Worm (Caenorhabditis elegans) whole organism, late embryonic: ENCODE results near the gene C29F7.1.

ENCODE experiments used
- C38D4.7 ChIP-seq: fragments of 200-800 bp; sonication (Bioruptor generic); optimal IDR thresholded peaks from 2 replicates; lab custom pipeline; 2018; ENCODE audit warnings: mild to moderate bottlenecking, missing genetic modification characterization, moderate library complexity, missing compliant biosample characterization
- K02D7.2 ChIP-seq: sonication (generic microtip); optimal IDR thresholded peaks from 2 replicates; lab custom pipeline; 2017; ENCODE audit warnings: mild to moderate bottlenecking, missing genetic modification characterization, missing compliant biosample characterization
- ama-1 ChIP-seq: fragments of 150-350 bp; optimal IDR thresholded peaks from 2 replicates; lab custom pipeline; 2014
- ceh-19 ChIP-seq: fragments of 200-800 bp; sonication (Bioruptor generic); optimal IDR thresholded peaks from 2 replicates; lab custom pipeline; 2018; ENCODE audit warnings: mild to moderate bottlenecking, missing genetic modification characterization, missing compliant biosample characterization
- ceh-22 ChIP-seq: sonication (generic microtip); optimal IDR thresholded peaks from 2 replicates; lab custom pipeline; 2017; ENCODE audit warnings: missing biosample characterization, missing genetic modification characterization
- ceh-24 ChIP-seq: sonication (generic microtip); optimal IDR thresholded peaks from 2 replicates; lab custom pipeline; 2016; ENCODE audit warnings: mild to moderate bottlenecking, missing genetic modification characterization, missing compliant biosample characterization
- ceh-31 ChIP-seq: sonication (generic microtip); optimal IDR thresholded peaks from 2 replicates; lab custom pipeline; 2016; ENCODE audit warnings: missing genetic modification characterization, missing compliant biosample characterization
- ceh-45 ChIP-seq: fragments of 200-800 bp; sonication (Bioruptor generic); IDR thresholded peaks from 2 replicates; pipeline ENCODE4 v1.3.6; 2022; ENCODE audit warnings: missing genetic modification reagents, missing genetic modification characterization, missing compliant biosample characterization
- ceh-48 ChIP-seq: sonication (generic microtip); optimal IDR thresholded peaks from 2 replicates; lab custom pipeline; 2016; ENCODE audit warnings: missing genetic modification characterization, inconsistent platforms, missing compliant biosample characterization
- ceh-6 ChIP-seq: fragments of 200-800 bp; sonication (Bioruptor generic); optimal IDR thresholded peaks from 2 replicates; lab custom pipeline; 2018; ENCODE audit warnings: mild to moderate bottlenecking, missing genetic modification characterization, missing compliant biosample characterization
- ceh-9 ChIP-seq: sonication (generic microtip); optimal IDR thresholded peaks from 2 replicates; lab custom pipeline; 2016; ENCODE audit warnings: mild to moderate bottlenecking, missing genetic modification characterization, inconsistent platforms, missing compliant biosample characterization
- che-1 ChIP-seq: sonication (generic microtip); optimal IDR thresholded peaks from 2 replicates; lab custom pipeline; 2016; ENCODE audit warnings: mild to moderate bottlenecking, missing genetic modification characterization, missing compliant biosample characterization
- dmd-4 ChIP-seq: sonication (generic microtip); optimal IDR thresholded peaks from 2 replicates; lab custom pipeline; 2016; ENCODE audit warnings: borderline replicate concordance, missing genetic modification characterization, missing compliant biosample characterization
- dve-1 ChIP-seq: sonication (generic microtip); optimal IDR thresholded peaks from 2 replicates; lab custom pipeline; 2017; ENCODE audit warnings: antibody characterized with exemption, mild to moderate bottlenecking, missing genetic modification characterization, missing compliant biosample characterization
- elt-2 ChIP-seq: sonication (generic microtip); optimal IDR thresholded peaks from 2 replicates; lab custom pipeline; 2016; ENCODE audit warnings: missing genetic modification reagents, missing genetic modification characterization, missing compliant biosample characterization
- elt-4 ChIP-seq: sonication (generic microtip); optimal IDR thresholded peaks from 2 replicates; lab custom pipeline; 2016; ENCODE audit warnings: missing genetic modification characterization, missing compliant biosample characterization
- ets-4 ChIP-seq: sonication (generic microtip); optimal IDR thresholded peaks from 2 replicates; lab custom pipeline; 2016; ENCODE audit warnings: missing genetic modification characterization, missing compliant biosample characterization
- fax-1 ChIP-seq: sonication (generic microtip); optimal IDR thresholded peaks from 2 replicates; lab custom pipeline; 2016; ENCODE audit warnings: missing genotype, missing genetic modification characterization, missing compliant biosample characterization
- hlh-15 ChIP-seq: sonication (generic microtip); optimal IDR thresholded peaks from 2 replicates; lab custom pipeline; 2016; ENCODE audit warnings: missing genetic modification characterization, missing compliant biosample characterization
- hlh-30 ChIP-seq: sonication (generic microtip); optimal IDR thresholded peaks from 2 replicates; lab custom pipeline; 2017; ENCODE audit warnings: antibody characterized with exemption, missing genetic modification characterization, missing compliant biosample characterization; ENCODE audit not compliant: insufficient read depth
- hlh-6 ChIP-seq: sonication (generic microtip); optimal IDR thresholded peaks from 2 replicates; lab custom pipeline; 2016; ENCODE audit warnings: missing genotype, missing genetic modification characterization, missing compliant biosample characterization
- lin-11 ChIP-seq: fragments of 200-800 bp; sonication (Bioruptor generic); optimal IDR thresholded peaks from 2 replicates; lab custom pipeline; 2018; ENCODE audit warnings: mild to moderate bottlenecking, missing genetic modification characterization, missing compliant biosample characterization
- mec-3 ChIP-seq: sonication (generic microtip); optimal IDR thresholded peaks from 2 replicates; lab custom pipeline; 2016; ENCODE audit warnings: borderline replicate concordance, missing genetic modification characterization, missing compliant biosample characterization
- nfya-1 ChIP-seq: sonication (generic microtip); optimal IDR thresholded peaks from 2 replicates; lab custom pipeline; 2017; ENCODE audit warnings: missing genetic modification characterization, mild to moderate bottlenecking, missing compliant biosample characterization, antibody characterized with exemption, moderate library complexity
- nhr-232 ChIP-seq: sonication (generic microtip); optimal IDR thresholded peaks from 2 replicates; lab custom pipeline; 2016; ENCODE audit warnings: missing genetic modification characterization, missing compliant biosample characterization
- odd-2 ChIP-seq: sonication (generic microtip); optimal IDR thresholded peaks from 2 replicates; lab custom pipeline; 2017; ENCODE audit warnings: antibody characterized with exemption, mild to moderate bottlenecking, missing genetic modification characterization, missing compliant biosample characterization
- pag-3 ChIP-seq: sonication (generic microtip); optimal IDR thresholded peaks from 2 replicates; lab custom pipeline; 2016; ENCODE audit warnings: missing compliant biosample characterization, missing genetic modification characterization, borderline replicate concordance
- pat-9 ChIP-seq: fragments of 200-800 bp; sonication (Bioruptor generic); optimal IDR thresholded peaks from 2 replicates; lab custom pipeline; 2018; ENCODE audit warnings: mild to moderate bottlenecking, missing genetic modification characterization, moderate library complexity, missing compliant biosample characterization
- ref-2 ChIP-seq: sonication (generic microtip); optimal IDR thresholded peaks from 2 replicates; lab custom pipeline; 2016; ENCODE audit warnings: missing genetic modification characterization, missing compliant biosample characterization
- rnt-1 ChIP-seq: sonication (generic microtip); optimal IDR thresholded peaks from 2 replicates; lab custom pipeline; 2016; ENCODE audit warnings: missing genetic modification characterization, missing compliant biosample characterization
- sdc-2 ChIP-seq: sonication (generic microtip); optimal IDR thresholded peaks from 2 replicates; lab custom pipeline; 2016; ENCODE audit warnings: missing genotype, missing genetic modification characterization, missing compliant biosample characterization
- sox-2 ChIP-seq: fragments of 200-800 bp; sonication (Bioruptor generic); IDR thresholded peaks from 2 replicates; pipeline ENCODE4 v1.3.6; 2022; ENCODE audit warnings: missing genetic modification reagents, missing genetic modification characterization, missing compliant biosample characterization
- sox-4 ChIP-seq: sonication (generic microtip); optimal IDR thresholded peaks from 2 replicates; lab custom pipeline; 2017; ENCODE audit warnings: mild to moderate bottlenecking, missing genetic modification characterization, inconsistent platforms, missing compliant biosample characterization
- tbx-2 ChIP-seq: sonication (generic microtip); optimal IDR thresholded peaks from 2 replicates; lab custom pipeline; 2016; ENCODE audit warnings: missing genetic modification characterization, missing compliant biosample characterization
- tbx-7 ChIP-seq: sonication (generic microtip); optimal IDR thresholded peaks from 2 replicates; lab custom pipeline; 2016; ENCODE audit warnings: missing genotype, missing genetic modification characterization, missing compliant biosample characterization
- zip-5 ChIP-seq: sonication (generic microtip); optimal IDR thresholded peaks from 2 replicates; lab custom pipeline; 2016; ENCODE audit warnings: missing genetic modification characterization, missing compliant biosample characterization
- ztf-16 ChIP-seq: sonication (generic microtip); optimal IDR thresholded peaks from 2 replicates; lab custom pipeline; 2017; ENCODE audit warnings: missing genetic modification characterization, missing compliant biosample characterization

C29F7.1 gene

DNA sequence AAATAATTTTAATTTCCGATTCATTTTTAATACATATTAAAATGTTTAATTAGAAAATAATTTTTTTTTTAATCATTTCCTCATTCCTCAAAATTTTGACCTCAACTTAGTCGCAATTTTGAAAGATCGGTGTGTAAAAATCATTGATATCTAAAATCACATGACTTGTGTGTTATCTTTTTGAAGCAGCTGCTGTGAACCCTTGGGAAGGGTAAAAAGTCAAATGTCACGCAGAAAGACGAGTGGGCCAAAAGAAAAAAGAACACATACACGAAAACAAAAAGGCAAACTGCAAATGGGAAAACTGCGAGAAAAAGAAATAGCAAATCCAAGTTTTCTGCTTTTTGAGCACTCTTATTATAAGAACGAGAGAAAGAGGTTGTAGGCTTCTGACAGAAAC, 26.5 kb upstream of the C29F7.1 start:
- no peak for TF ChIP-seq ceh-22
- TF ChIP-seq tbx-2 (tag; lab: Kevin White, UChicago): no peak
- no peak for TF ChIP-seq ceh-45
- TF ChIP-seq ztf-16: no peak
- no peak for TF ChIP-seq dve-1 (tag; lab: Kevin White, UChicago)
- no peak for TF ChIP-seq tbx-7 (tag; lab: Kevin White, UChicago)
- TF ChIP-seq K02D7.2: no peak
- no peak for TF ChIP-seq elt-4 (tag; lab: Kevin White, UChicago)
- no peak for TF ChIP-seq nfya-1 (tag; lab: Kevin White, UChicago)
- TF ChIP-seq nhr-232: no peak
- no peak for TF ChIP-seq lin-11 (tag; lab: Kevin White, UChicago)
- no peak for TF ChIP-seq sox-4 (tag; lab: Kevin White, UChicago)

ce11 chrX:13384743-13385142, 25.0 kb upstream of the C29F7.1 start:
- TF ChIP-seq hlh-6 (tag; lab: Kevin White, UChicago) (no peak), dve-1 (tag; lab: Kevin White, UChicago) (no peak), K02D7.2 (no peak), che-1 (tag; lab: Kevin White, UChicago) (no peak), elt-2 (tag; lab: Kevin White, UChicago) (no peak), mec-3 (no peak), hlh-30 (tag; lab: Kevin White, UChicago) (no peak)

- TF ChIP-seq dve-1 (tag; lab: Kevin White, UChicago): no peak
- TF ChIP-seq K02D7.2: no peak
- no peak for TF ChIP-seq ama-1 (lab: Kevin White, UChicago)
- no peak for TF ChIP-seq hlh-15
- no peak for TF ChIP-seq tbx-7 (tag; lab: Kevin White, UChicago)
- TF ChIP-seq pag-3 (tag; lab: Kevin White, UChicago): no peak
- TF ChIP-seq ceh-19 (GFP tag; lab: Kevin White, UChicago): no peak
- TF ChIP-seq ceh-48 (tag; lab: Kevin White, UChicago): no peak
- TF ChIP-seq ceh-31: no peak
- TF ChIP-seq ceh-24 (tag; lab: Kevin White, UChicago): no peak
- no peak for TF ChIP-seq C38D4.7 (GFP tag; lab: Kevin White, UChicago)
Measured at ce11 chrX:13387497-13387953, 22.2 kb upstream of the C29F7.1 start, which contains the start of gene C49F8.3. Gene C49F8.3, minus strand, starts transcription at chrX:13387547.

DNA sequence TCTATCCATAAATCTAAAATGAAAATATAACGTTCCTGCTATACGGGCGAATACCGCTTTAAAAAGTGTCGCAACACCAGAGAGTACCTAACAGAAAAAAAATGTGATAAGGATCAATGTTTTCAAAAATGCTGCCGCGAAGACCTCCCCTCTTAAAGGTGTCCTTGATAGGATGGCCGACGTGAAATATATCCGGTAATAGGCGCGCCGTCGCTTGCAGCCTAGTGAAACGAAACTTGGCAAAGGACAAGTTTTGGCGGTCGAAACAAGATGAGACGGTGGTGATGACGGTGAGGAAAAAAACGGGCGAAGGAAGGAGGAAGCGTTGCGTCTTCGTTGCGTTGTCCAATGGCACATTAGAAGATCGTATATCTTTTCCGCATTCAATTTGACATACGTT, 20.9 kb upstream of the C29F7.1 start:
- TF ChIP-seq K02D7.2 (no peak), ztf-16 (no peak), fax-1 (tag; lab: Kevin White, UChicago) (no peak), pat-9 (tag; lab: Kevin White, UChicago) (no peak), sox-2 (GFP tag; lab: Robert Waterston, UW) (no peak), rnt-1 (tag; lab: Kevin White, UChicago) (no peak), odd-2 (tag; lab: Kevin White, UChicago) (no peak), sdc-2 (tag; lab: Kevin White, UChicago) (no peak), ceh-6 (GFP tag; lab: Kevin White, UChicago) (no peak), ets-4 (tag; lab: Kevin White, UChicago) (no peak), ceh-9 (no peak), dmd-4 (tag; lab: Kevin White, UChicago) (no peak), ref-2 (no peak), zip-5 (tag; lab: Kevin White, UChicago) (no peak)
